Worm (Caenorhabditis elegans) whole organism, young adult: ENCODE data around the gene F38A5.22.

ENCODE experiments used
- B0336.3 ChIP-seq: fragments of 200-800 bp; sonication (Bioruptor generic); IDR thresholded peaks from 2 replicates; pipeline ENCODE4 v1.3.6; 2022; ENCODE audit warnings: missing genetic modification characterization, missing compliant biosample characterization
- D2030.7 ChIP-seq: fragments of 200-800 bp; sonication (Bioruptor generic); IDR thresholded peaks from 2 replicates; pipeline ENCODE4 v1.3.6; 2022; ENCODE audit warnings: missing genetic modification reagents, missing genetic modification characterization, missing compliant biosample characterization
- F23B12.7 ChIP-seq: sonication (generic microtip); optimal IDR thresholded peaks from 2 replicates; lab custom pipeline; 2017; ENCODE audit warnings: missing genetic modification characterization, mild to moderate bottlenecking, missing compliant biosample characterization, antibody characterized with exemption, moderate library complexity; ENCODE audit not compliant: insufficient read depth
- F39B2.1 ChIP-seq: fragments of 200-800 bp; sonication (Bioruptor generic); IDR thresholded peaks from 2 replicates; pipeline ENCODE4 v1.3.6; 2022; ENCODE audit warnings: missing genetic modification reagents, missing genetic modification characterization, missing compliant biosample characterization
- Y53G8AR.9 ChIP-seq: fragments of 200-800 bp; sonication (Bioruptor generic); conservative IDR thresholded peaks from 2 replicates; pipeline ENCODE4 v1.3.6; 2022; ENCODE audit warnings: missing genetic modification reagents, missing genetic modification characterization, missing compliant biosample characterization
- ama-1 ChIP-seq, 3 experiments: fragments of 150-350 bp in 1 of 3; sonication (generic microtip) in 2 of 3; optimal IDR thresholded peaks; 2 replicates each; lab custom pipeline; 2014 to 2018; ENCODE audit warnings: missing biosample characterization in 2 of 3, missing genetic modification characterization in 2 of 3, missing genetic modification reagents in 2 of 3
- attf-5 ChIP-seq: fragments of 200-800 bp; sonication (Bioruptor generic); optimal IDR thresholded peaks from 2 replicates; lab custom pipeline; 2018; ENCODE audit warnings: mild to moderate bottlenecking, missing genetic modification characterization, missing compliant biosample characterization
- attf-6 ChIP-seq: fragments of 200-800 bp; sonication (Bioruptor generic); IDR thresholded peaks from 2 replicates; pipeline ENCODE4 v1.3.6; 2022; ENCODE audit warnings: missing genetic modification reagents, missing genetic modification characterization, missing compliant biosample characterization
- cebp-1 ChIP-seq, 2 experiments: fragments of 200-800 bp in 1 of 2; sonication (Bioruptor generic) in 1 of 2; sonication (generic microtip) in 1 of 2; IDR thresholded peaks in 1 of 2; optimal IDR thresholded peaks in 1 of 2; 2 replicates each; pipeline versions ENCODE4 v1.3.6 to Lab custom; 2017 to 2022; ENCODE audit warnings: missing compliant biosample characterization in 2 of 2, missing genetic modification characterization in 2 of 2, mild to moderate bottlenecking in 1 of 2, missing genetic modification reagents in 1 of 2, moderate library complexity in 1 of 2
- cebp-2 ChIP-seq: fragments of 200-800 bp; sonication (Bioruptor generic); IDR thresholded peaks from 2 replicates; pipeline ENCODE4 v1.3.6; 2022; ENCODE audit warnings: missing genetic modification characterization, missing compliant biosample characterization
- ceh-100 ChIP-seq: fragments of 200-800 bp; sonication (Bioruptor generic); IDR thresholded peaks from 2 replicates; pipeline ENCODE4 v1.3.6; 2022; ENCODE audit warnings: missing genetic modification reagents, missing genetic modification characterization, missing compliant biosample characterization
- ceh-40 ChIP-seq: fragments of 200-800 bp; sonication (Bioruptor generic); IDR thresholded peaks from 2 replicates; pipeline ENCODE4 v1.3.6; 2022; ENCODE audit warnings: missing genetic modification characterization, missing compliant biosample characterization
- ceh-91 ChIP-seq: fragments of 200-800 bp; sonication (Bioruptor generic); IDR thresholded peaks from 2 replicates; pipeline ENCODE4 v1.3.6; 2022; ENCODE audit warnings: missing genetic modification reagents, missing genetic modification characterization, missing compliant biosample characterization
- dpff-1 ChIP-seq: sonication (generic microtip); optimal IDR thresholded peaks from 2 replicates; lab custom pipeline; 2017; ENCODE audit warnings: mild to moderate bottlenecking, missing genetic modification characterization, missing compliant biosample characterization
- dpl-1 ChIP-seq: fragments of 150-350 bp; optimal IDR thresholded peaks from 2 replicates; lab custom pipeline; 2014; ENCODE audit warnings: missing biosample characterization, missing genetic modification reagents, missing genetic modification characterization
- ekl-4 ChIP-seq: fragments of 200-800 bp; sonication (Bioruptor generic); IDR thresholded peaks from 2 replicates; pipeline ENCODE4 v1.3.6; 2022; ENCODE audit warnings: missing genetic modification reagents, missing genetic modification characterization, missing compliant biosample characterization
- him-1 ChIP-seq: sonication (generic microtip); optimal IDR thresholded peaks from 2 replicates; lab custom pipeline; 2016; ENCODE audit warnings: missing genotype, missing genetic modification reagents, missing genetic modification characterization, missing compliant biosample characterization
- hlh-12 ChIP-seq: sonication (generic microtip); optimal IDR thresholded peaks from 2 replicates; lab custom pipeline; 2016; ENCODE audit warnings: missing genetic modification characterization, missing compliant biosample characterization
- hlh-26 ChIP-seq: fragments of 200-800 bp; sonication (Bioruptor generic); conservative IDR thresholded peaks from 2 replicates; pipeline ENCODE4 v1.3.6; 2022; ENCODE audit warnings: missing genetic modification reagents, missing genetic modification characterization, missing compliant biosample characterization
- hmg-1.2 ChIP-seq: fragments of 200-800 bp; sonication (Bioruptor generic); IDR thresholded peaks from 2 replicates; pipeline ENCODE4 v1.3.6; 2022; ENCODE audit warnings: missing genetic modification reagents, missing genetic modification characterization, missing compliant biosample characterization
- hrde-1 ChIP-seq: sonication (generic microtip); optimal IDR thresholded peaks from 2 replicates; lab custom pipeline; 2016; ENCODE audit warnings: missing genetic modification characterization, mild to moderate bottlenecking, missing compliant biosample characterization, moderate library complexity, missing genotype, missing genetic modification reagents, borderline replicate concordance
- hsf-1 ChIP-seq: fragments of 200-800 bp; sonication (Bioruptor generic); IDR thresholded peaks from 2 replicates; pipeline ENCODE4 v1.3.6; 2022; ENCODE audit warnings: missing genetic modification reagents, missing genetic modification characterization, missing compliant biosample characterization
- lin-40 ChIP-seq: sonication (generic microtip); optimal IDR thresholded peaks from 2 replicates; lab custom pipeline; 2016; ENCODE audit warnings: missing genetic modification characterization, mild to moderate bottlenecking, missing compliant biosample characterization, missing genotype, missing genetic modification reagents
- lin-54 ChIP-seq: fragments of 200-800 bp; sonication (Bioruptor generic); optimal IDR thresholded peaks from 2 replicates; lab custom pipeline; 2018; ENCODE audit warnings: mild to moderate bottlenecking, missing genetic modification characterization, missing compliant biosample characterization
- lir-1 ChIP-seq: fragments of 200-800 bp; sonication (Bioruptor generic); conservative IDR thresholded peaks from 2 replicates; pipeline ENCODE4 v1.3.6; 2022; ENCODE audit warnings: missing genetic modification reagents, missing genetic modification characterization, missing compliant biosample characterization
- lsl-1 ChIP-seq: fragments of 200-800 bp; sonication (Bioruptor generic); optimal IDR thresholded peaks from 2 replicates; lab custom pipeline; 2018; ENCODE audit warnings: mild to moderate bottlenecking, missing genetic modification characterization, moderate library complexity, missing compliant biosample characterization
- madf-6 ChIP-seq: fragments of 200-800 bp; sonication (Bioruptor generic); IDR thresholded peaks from 2 replicates; pipeline ENCODE4 v1.3.6; 2022; ENCODE audit warnings: missing genetic modification reagents, missing genetic modification characterization, missing compliant biosample characterization
- mcd-1 ChIP-seq: fragments of 200-800 bp; sonication (Bioruptor generic); IDR thresholded peaks from 2 replicates; pipeline ENCODE4 v1.3.6; 2022; ENCODE audit warnings: missing genetic modification reagents, missing genetic modification characterization, missing compliant biosample characterization
- mxl-1 ChIP-seq: sonication (generic microtip); optimal IDR thresholded peaks from 2 replicates; lab custom pipeline; 2016; ENCODE audit warnings: missing genetic modification characterization, missing compliant biosample characterization
- nhr-179 ChIP-seq: sonication (generic microtip); optimal IDR thresholded peaks from 2 replicates; lab custom pipeline; 2016; ENCODE audit warnings: mild to moderate bottlenecking, missing genetic modification characterization, missing compliant biosample characterization
- nhr-80 ChIP-seq: sonication (generic microtip); optimal IDR thresholded peaks from 2 replicates; lab custom pipeline; 2016; ENCODE audit warnings: missing genetic modification characterization, missing compliant biosample characterization
- pha-4 ChIP-seq: fragments of 150-350 bp; sonication (generic microtip); optimal IDR thresholded peaks from 2 replicates; lab custom pipeline; 2014; ENCODE audit warnings: missing biosample characterization, missing genetic modification reagents, missing genetic modification characterization
- snpc-1.3 ChIP-seq: sonication (generic microtip); optimal IDR thresholded peaks from 2 replicates; lab custom pipeline; 2017; ENCODE audit warnings: missing genetic modification characterization, mild to moderate bottlenecking, missing compliant biosample characterization, antibody characterized with exemption, moderate library complexity, missing genotype, missing genetic modification reagents; ENCODE audit not compliant: insufficient read depth
- snpc-4 ChIP-seq, 5 experiments: fragments of 150-350 bp in 1 of 5; sonication (generic microtip) in 4 of 5; optimal IDR thresholded peaks; 2 replicates each; lab custom pipeline; 2014 to 2018; ENCODE audit warnings: missing genetic modification characterization in 5 of 5, missing biosample characterization in 3 of 5, antibody characterized with exemption in 2 of 5, mild to moderate bottlenecking in 2 of 5, missing compliant biosample characterization in 2 of 5, missing genotype in 2 of 5, moderate library complexity in 2 of 5, missing genetic modification reagents in 1 of 5
- somi-1 ChIP-seq: fragments of 200-800 bp; sonication (Bioruptor generic); optimal IDR thresholded peaks from 2 replicates; lab custom pipeline; 2018; ENCODE audit warnings: mild to moderate bottlenecking, missing genetic modification characterization, missing compliant biosample characterization
- sptf-2 ChIP-seq: fragments of 200-800 bp; sonication (Bioruptor generic); optimal IDR thresholded peaks from 2 replicates; lab custom pipeline; 2018; ENCODE audit warnings: mild to moderate bottlenecking, missing genetic modification characterization, missing compliant biosample characterization
- ztf-18 ChIP-seq: sonication (generic microtip); optimal IDR thresholded peaks from 2 replicates; lab custom pipeline; 2016; ENCODE audit warnings: missing genotype, mild to moderate bottlenecking, missing genetic modification characterization, missing compliant biosample characterization
- ztf-25 ChIP-seq: fragments of 200-800 bp; sonication (Bioruptor generic); IDR thresholded peaks from 2 replicates; pipeline ENCODE4 v1.3.6; 2022; ENCODE audit warnings: missing genetic modification reagents, missing genetic modification characterization, missing compliant biosample characterization
- ztf-3 ChIP-seq: fragments of 200-800 bp; sonication (Bioruptor generic); optimal IDR thresholded peaks from 2 replicates; lab custom pipeline; 2018; ENCODE audit warnings: mild to moderate bottlenecking, missing genetic modification characterization, missing compliant biosample characterization

Gene F38A5.22

ce11 chrIV:6623390-6623789 lies 27.6 kb upstream of the F38A5.22 start, which contains the start of gene C01B10.44:
C01B10.44 (plus strand) TSS chrIV:6623690.
- TF ChIP-seq ztf-3 (no peak), sptf-2 (no peak), hrde-1 (tag; lab: Kevin White, UChicago) (no peak), B0336.3 (GFP tag; lab: Robert Waterston, UW) (no peak), ama-1 (optimal IDR thresholded peaks at IDR 0.05; lab: Kevin White, UChicago) (no peak), ama-1 (GFP tag; optimal IDR thresholded peaks at IDR 0.05; lab: Kevin White, UChicago) (no peak)

ce11 chrIV:6622142-6622541 lies 26.4 kb upstream of the F38A5.22 start:
- TF ChIP-seq pha-4 (no peak), somi-1 (peak; percentile 4), cebp-1 (GFP tag; IDR thresholded peaks at IDR 0.05; lab: Robert Waterston, UW) (peak; percentile 70), cebp-1 (tag; optimal IDR thresholded peaks at IDR 0.05; lab: Kevin White, UChicago) (peak; percentile 89), dpl-1 (GFP tag; lab: Kevin White, UChicago) (no peak)

- TF ChIP-seq Y53G8AR.9 (GFP tag; lab: Robert Waterston, UW) (no peak), cebp-1 (GFP tag; IDR thresholded peaks at IDR 0.05; lab: Robert Waterston, UW) (no peak), cebp-1 (tag; optimal IDR thresholded peaks at IDR 0.05; lab: Kevin White, UChicago) (no peak)
Measured at ce11 chrIV:6621252-6621651, 25.5 kb upstream of the F38A5.22 start, which contains the start of gene C01B10.3. C01B10.3 (minus strand) TSS chrIV:6621352.

- TF ChIP-seq hsf-1 (GFP tag; lab: Robert Waterston, UW) (no peak), mxl-1 (tag; lab: Kevin White, UChicago) (no peak), hlh-12 (tag; lab: Kevin White, UChicago) (no peak), ztf-25 (GFP tag; lab: Robert Waterston, UW) (no peak), lin-54 (GFP tag; lab: Kevin White, UChicago) (no peak), ztf-3 (no peak), snpc-1.3 (tag; lab: Kevin White, UChicago) (no peak), lir-1 (GFP tag; lab: Robert Waterston, UW) (no peak), ekl-4 (GFP tag; lab: Robert Waterston, UW) (no peak), cebp-2 (GFP tag; lab: Robert Waterston, UW) (no peak), sptf-2 (no peak), lin-40 (tag; lab: Kevin White, UChicago) (peak; percentile 3), dpff-1 (tag; lab: Kevin White, UChicago) (no peak), hmg-1.2 (GFP tag; lab: Robert Waterston, UW) (peak; percentile 52; the same call in 1 of the 2 replicates), attf-5 (GFP tag; lab: Kevin White, UChicago) (peak; percentile 81), ztf-18 (peak; percentile 0), nhr-80 (tag; lab: Kevin White, UChicago) (peak; percentile 27), ceh-91 (GFP tag; lab: Robert Waterston, UW) (no peak), cebp-1 (GFP tag; IDR thresholded peaks at IDR 0.05; lab: Robert Waterston, UW) (peak; percentile 83), cebp-1 (tag; optimal IDR thresholded peaks at IDR 0.05; lab: Kevin White, UChicago) (peak; percentile 95)
- TF ChIP-seq, all 124 proteins: peak for 6
Measured at ce11 chrIV:6618607-6619006, 22.9 kb upstream of the F38A5.22 start.

- TF ChIP-seq F23B12.7 (tag; lab: Kevin White, UChicago): peak; percentile 16
- no peak for TF ChIP-seq lin-40 (tag; lab: Kevin White, UChicago)
- TF ChIP-seq madf-6 (GFP tag; lab: Robert Waterston, UW): peak; percentile 31; the same call in 1 of the 2 replicates
- no peak for TF ChIP-seq F39B2.1
- peak; percentile 27 for TF ChIP-seq attf-5 (GFP tag; lab: Kevin White, UChicago)
- peak; percentile 100 for TF ChIP-seq hmg-1.2 (GFP tag; lab: Robert Waterston, UW)
- no peak for TF ChIP-seq snpc-1.3 (tag; lab: Kevin White, UChicago)
- no peak for TF ChIP-seq attf-6
- no peak for TF ChIP-seq snpc-4 (GFP tag; optimal IDR thresholded peaks at IDR 0.05; lab: Kevin White, UChicago)
- peak in 3 of 4 experiments; percentile 67 to 82 (median 74) for TF ChIP-seq snpc-4 (tag; optimal IDR thresholded peaks at IDR 0.05; lab: Kevin White, UChicago)
- no peak for TF ChIP-seq nhr-179 (tag; lab: Kevin White, UChicago)
- no peak for TF ChIP-seq him-1 (tag; lab: Kevin White, UChicago)
- no peak for TF ChIP-seq hlh-26 (GFP tag; lab: Robert Waterston, UW)
- peak; percentile 51; the same call in 1 of the 2 replicates for TF ChIP-seq mcd-1 (GFP tag; lab: Robert Waterston, UW)
- TF ChIP-seq D2030.7 (GFP tag; lab: Robert Waterston, UW): peak; percentile 36; the same call in 1 of the 2 replicates
- TF ChIP-seq lsl-1 (GFP tag; lab: Kevin White, UChicago): peak; percentile 32
- no peak for TF ChIP-seq ceh-40 (GFP tag; lab: Robert Waterston, UW)
- TF ChIP-seq ceh-100 (GFP tag; lab: Robert Waterston, UW): no peak
Measured at ce11 chrIV:6613296-6613695, 17.6 kb upstream of the F38A5.22 start, which contains the start of gene drh-1. drh-1 (minus strand) TSS chrIV:6613353.
